Worm (Caenorhabditis elegans) whole organism, L4 larva: ENCODE results near the gene ech-9.

Experiments used
- T20F7.1 ChIP-seq: fragments of 200-800 bp; sonication (Bioruptor generic); optimal IDR thresholded peaks from 2 replicates; lab custom pipeline; 2018; ENCODE audit warnings: mild to moderate bottlenecking, missing genetic modification characterization, missing compliant biosample characterization
- T26A8.4 ChIP-seq: fragments of 200-800 bp; sonication (Bioruptor generic); IDR thresholded peaks from 2 replicates; pipeline ENCODE4 v1.3.6; 2022; ENCODE audit warnings: missing genetic modification characterization, missing compliant biosample characterization
- aly-2 ChIP-seq: sonication (generic microtip); optimal IDR thresholded peaks from 2 replicates; lab custom pipeline; 2018; ENCODE audit warnings: missing biosample characterization, missing genetic modification characterization
- hif-1 ChIP-seq, 2 experiments: sonication (generic microtip); optimal IDR thresholded peaks; 2 replicates each; lab custom pipeline; 2016 to 2017; ENCODE audit warnings: missing compliant biosample characterization in 2 of 2, missing genetic modification characterization in 2 of 2, missing genetic modification reagents in 2 of 2, missing genotype in 2 of 2, mild to moderate bottlenecking in 1 of 2
- lin-39 ChIP-seq: fragments of 150-350 bp; optimal IDR thresholded peaks from 2 replicates; lab custom pipeline; 2014; ENCODE audit warnings: missing biosample characterization, missing genetic modification reagents, missing genetic modification characterization
- ztf-11 ChIP-seq: fragments of 150-350 bp; optimal IDR thresholded peaks from 2 replicates; lab custom pipeline; 2014; ENCODE audit warnings: missing biosample characterization, missing genetic modification characterization

ce11 chrIV:10277716-10278115 lies 42.6 kb upstream of the ech-9 start, which contains the start of gene Y43C5A.4:
- TF ChIP-seq hif-1 (tag; optimal IDR thresholded peaks at IDR 0.05; lab: Kevin White, UChicago): no peak
- TF ChIP-seq T26A8.4: no peak
- no peak for TF ChIP-seq ztf-11
- no peak for TF ChIP-seq aly-2
- TF ChIP-seq lin-39: no peak
- TF ChIP-seq T20F7.1: no peak
